Worm (Caenorhabditis elegans): ENCODE data around the gene lbp-8.

- TF ChIP-seq dpl-1 (GFP tag; optimal IDR thresholded peaks at IDR 0.05) (no peak), fos-1 (tag; optimal IDR thresholded peaks at IDR 0.05) (no peak), egl-27 (tag; optimal IDR thresholded peaks at IDR 0.05) (no peak), nhr-12 (tag; optimal IDR thresholded peaks at IDR 0.05) (no peak), unc-62 (GFP tag; optimal IDR thresholded peaks at IDR 0.05) (no peak), aha-1 (tag; optimal IDR thresholded peaks at IDR 0.05) (no peak), alr-1 (tag; optimal IDR thresholded peaks at IDR 0.05; ENCODE audit: borderline replicate concordance) (no peak), nhr-237 (tag; optimal IDR thresholded peaks at IDR 0.05) (no peak)
These were observed 1.1 kb upstream of the lbp-8 start, which contains the start of gene spp-12 for ce11 chrV:13889516-13889915.

Data from whole organism, L1 larva.